Worm (Caenorhabditis elegans) whole organism, midembryonic: ENCODE data around the gene cku-70.

Experiments
- T22C8.4 ChIP-seq: fragments of 200-800 bp; sonication (Bioruptor generic); IDR thresholded peaks from 2 replicates; pipeline ENCODE4 v1.3.6; 2022; ENCODE audit warnings: missing genetic modification characterization, missing compliant biosample characterization
- klf-2 ChIP-seq: fragments of 200-800 bp; sonication (Bioruptor generic); conservative IDR thresholded peaks from 2 replicates; pipeline ENCODE4 v1.3.6; 2022; ENCODE audit warnings: missing genetic modification reagents, missing genetic modification characterization, missing compliant biosample characterization

- TF ChIP-seq T22C8.4 (GFP tag; lab: Robert Waterston, UW): no peak
- TF ChIP-seq klf-2 (GFP tag; lab: Robert Waterston, UW): no peak
Observed at ce11 chrIII:11142908-11143307, 11.7 kb upstream of the cku-70 start.
